Worm (Caenorhabditis elegans) whole organism, young adult: ENCODE measurements around the gene C15H9.9.

Experiments used
- F39B2.1 ChIP-seq: fragments of 200-800 bp; sonication (Bioruptor generic); IDR thresholded peaks from 2 replicates; pipeline ENCODE4 v1.3.6; 2022; ENCODE audit warnings: missing genetic modification reagents, missing genetic modification characterization, missing compliant biosample characterization
- F49E8.2 ChIP-seq: sonication (generic microtip); optimal IDR thresholded peaks from 3 replicates; lab custom pipeline; 2017; ENCODE audit warnings: missing genetic modification characterization, mild to moderate bottlenecking, missing compliant biosample characterization, antibody characterized with exemption, moderate library complexity; ENCODE audit not compliant: insufficient read depth
- F52B5.7 ChIP-seq: sonication (generic microtip); optimal IDR thresholded peaks from 2 replicates; lab custom pipeline; 2016; ENCODE audit warnings: mild to moderate bottlenecking, missing genetic modification characterization, missing compliant biosample characterization
- K12H6.12 ChIP-seq: fragments of 200-800 bp; sonication (Bioruptor generic); optimal IDR thresholded peaks from 2 replicates; lab custom pipeline; 2018; ENCODE audit warnings: mild to moderate bottlenecking, missing genetic modification characterization, missing compliant biosample characterization
- ama-1 ChIP-seq, 3 experiments: fragments of 150-350 bp in 1 of 3; sonication (generic microtip) in 2 of 3; optimal IDR thresholded peaks; 2 replicates each; lab custom pipeline; 2014 to 2018; ENCODE audit warnings: missing biosample characterization in 2 of 3, missing genetic modification characterization in 2 of 3, missing genetic modification reagents in 2 of 3
- hlh-12 ChIP-seq: sonication (generic microtip); optimal IDR thresholded peaks from 2 replicates; lab custom pipeline; 2016; ENCODE audit warnings: missing genetic modification characterization, missing compliant biosample characterization
- let-607 ChIP-seq, 2 experiments: fragments of 200-800 bp in 1 of 2; sonication (Bioruptor generic) in 1 of 2; sonication (generic microtip) in 1 of 2; optimal IDR thresholded peaks; 2 replicates each; lab custom pipeline; 2016 to 2018; ENCODE audit warnings: mild to moderate bottlenecking in 2 of 2, missing compliant biosample characterization in 2 of 2, missing genetic modification characterization in 2 of 2, moderate library complexity in 2 of 2, missing genotype in 1 of 2
- lir-1 ChIP-seq: fragments of 200-800 bp; sonication (Bioruptor generic); conservative IDR thresholded peaks from 2 replicates; pipeline ENCODE4 v1.3.6; 2022; ENCODE audit warnings: missing genetic modification reagents, missing genetic modification characterization, missing compliant biosample characterization
- madf-10 ChIP-seq: sonication (generic microtip); optimal IDR thresholded peaks from 2 replicates; lab custom pipeline; 2016; ENCODE audit warnings: mild to moderate bottlenecking, missing genetic modification characterization, missing compliant biosample characterization
- pha-4 ChIP-seq: fragments of 150-350 bp; sonication (generic microtip); optimal IDR thresholded peaks from 2 replicates; lab custom pipeline; 2014; ENCODE audit warnings: missing biosample characterization, missing genetic modification reagents, missing genetic modification characterization
- sea-2 ChIP-seq: fragments of 200-800 bp; sonication (Bioruptor generic); IDR thresholded peaks from 2 replicates; pipeline ENCODE4 v1.3.6; 2022; ENCODE audit warnings: missing genetic modification characterization, missing compliant biosample characterization
- unc-62 ChIP-seq: fragments of 150-350 bp; optimal IDR thresholded peaks from 2 replicates; lab custom pipeline; 2014; ENCODE audit warnings: missing biosample characterization, missing genetic modification reagents, missing genetic modification characterization
- ztf-26 ChIP-seq: sonication (generic microtip); optimal IDR thresholded peaks from 2 replicates; lab custom pipeline; 2017; ENCODE audit warnings: missing genetic modification characterization, missing compliant biosample characterization

DNA sequence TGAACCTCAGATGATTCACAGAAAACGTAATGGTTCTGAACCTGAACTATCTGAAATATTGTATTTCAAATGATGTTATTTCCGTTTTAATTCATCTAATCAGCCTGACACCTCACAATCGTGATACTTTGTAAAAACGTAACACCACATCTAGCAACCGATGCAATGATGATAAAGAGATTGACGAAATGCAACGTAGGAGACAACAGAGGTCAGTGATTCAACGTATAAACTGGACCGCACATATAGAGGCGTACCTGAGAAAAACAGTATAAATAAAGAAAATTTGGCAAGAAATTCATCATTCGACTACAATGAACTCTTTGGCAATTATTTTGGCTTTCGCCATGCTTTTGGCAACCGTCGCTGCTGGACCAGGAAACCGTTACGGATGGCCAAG, 43.6 kb downstream of the C15H9.9 start, which contains the start of gene C45B2.2:
- TF ChIP-seq F49E8.2 (tag; lab: Kevin White, UChicago) (no peak), F39B2.1 (GFP tag; lab: Robert Waterston, UW) (no peak), K12H6.12 (tag; lab: Kevin White, UChicago) (no peak), ztf-26 (tag; lab: Kevin White, UChicago) (no peak), F52B5.7 (tag; lab: Kevin White, UChicago) (no peak), pha-4 (tag; lab: Kevin White, UChicago) (no peak), ama-1 (optimal IDR thresholded peaks at IDR 0.05; lab: Kevin White, UChicago) (no peak), ama-1 (GFP tag; optimal IDR thresholded peaks at IDR 0.05; lab: Kevin White, UChicago) (no peak), unc-62 (no peak), lir-1 (GFP tag; lab: Robert Waterston, UW) (no peak), sea-2 (no peak), madf-10 (tag; lab: Kevin White, UChicago) (no peak), let-607 (tag; optimal IDR thresholded peaks at IDR 0.05; lab: Kevin White, UChicago) (no peak), hlh-12 (tag; lab: Kevin White, UChicago) (no peak)
